Fruit fly (Drosophila melanogaster) whole organism, pupa: ENCODE data around the gene Teh1.

ENCODE experiments used
- CG10348 ChIP-seq: fragments of 200-800 bp; sonication (Bioruptor generic); IDR thresholded peaks from 2 replicates; pipeline ENCODE4 v1.3.6; 2022; ENCODE audit warnings: missing biosample characterization, missing genetic modification characterization
- CG15710 ChIP-seq: fragments of 200-800 bp; sonication (Bioruptor generic); optimal IDR thresholded peaks from 2 replicates; lab custom pipeline; 2018; ENCODE audit warnings: missing biosample characterization, mild to moderate bottlenecking, missing genetic modification characterization, moderate library complexity
- CG17806 ChIP-seq: fragments of 200-800 bp; sonication (Bioruptor generic); optimal IDR thresholded peaks from 2 replicates; lab custom pipeline; 2018; ENCODE audit warnings: missing biosample characterization, mild to moderate bottlenecking, missing genetic modification characterization, moderate library complexity
- CG34367 ChIP-seq: fragments of 200-800 bp; sonication (Bioruptor generic); optimal IDR thresholded peaks from 2 replicates; lab custom pipeline; 2018; ENCODE audit warnings: missing biosample characterization, mild to moderate bottlenecking, missing genetic modification characterization
- CG4496 ChIP-seq: fragments of 200-800 bp; sonication (Bioruptor generic); IDR thresholded peaks from 3 replicates; pipeline ENCODE4 v1.3.6; 2022; ENCODE audit warnings: missing biosample characterization, missing genetic modification characterization
- D1 ChIP-seq: fragments of 200-800 bp; sonication (Bioruptor generic); optimal IDR thresholded peaks from 2 replicates; lab custom pipeline; 2018; ENCODE audit warnings: missing biosample characterization, mild to moderate bottlenecking, missing genetic modification characterization, moderate library complexity
- EcR ChIP-seq: fragments of 200-800 bp; sonication (Bioruptor generic); optimal IDR thresholded peaks from 3 replicates; lab custom pipeline; 2019; ENCODE audit warnings: missing biosample characterization, missing genetic modification characterization, mild to moderate bottlenecking, moderate library complexity, missing genetic modification reagents
- Pif1A ChIP-seq: fragments of 200-800 bp; sonication (Bioruptor generic); optimal IDR thresholded peaks from 3 replicates; lab custom pipeline; 2016; ENCODE audit warnings: missing biosample characterization, missing genetic modification characterization
- Pif1B ChIP-seq: fragments of 200-800 bp; sonication (Bioruptor generic); optimal IDR thresholded peaks from 3 replicates; lab custom pipeline; 2016; ENCODE audit warnings: missing biosample characterization, missing genetic modification characterization
- Snoo ChIP-seq: fragments of 200-800 bp; sonication (Bioruptor generic); optimal IDR thresholded peaks from 3 replicates; lab custom pipeline; 2017; ENCODE audit warnings: missing biosample characterization, mild to moderate bottlenecking, missing genetic modification characterization, inconsistent platforms
- rn ChIP-seq: fragments of 200-800 bp; sonication (Bioruptor generic); IDR thresholded peaks from 2 replicates; pipeline ENCODE4 v1.3.6; 2022; ENCODE audit warnings: missing biosample characterization, missing genetic modification characterization

- no peak for TF ChIP-seq Pif1A (GFP tag; lab: Kevin White, UChicago)
- no peak for TF ChIP-seq CG17806 (tag; lab: Kevin White, UChicago)
- no peak for TF ChIP-seq Pif1B (GFP tag; lab: Kevin White, UChicago)
- TF ChIP-seq CG4496 (GFP tag; lab: Robert Waterston, UW): no peak
- no peak for TF ChIP-seq CG10348 (GFP tag; lab: Robert Waterston, UW)
- no peak for TF ChIP-seq EcR
- no peak for TF ChIP-seq CG15710 (tag; lab: Kevin White, UChicago)
- TF ChIP-seq CG34367 (tag; lab: Kevin White, UChicago): no peak
- no peak for TF ChIP-seq D1 (tag; lab: Kevin White, UChicago)
- no peak for TF ChIP-seq rn
- no peak for TF ChIP-seq Snoo (tag; lab: Kevin White, UChicago)
Observed at dm6 chr3R:9904730-9905129, 36.8 kb upstream of the Teh1 start.
